Fruit fly (Drosophila melanogaster): ENCODE data around the gene mRpS18C.

The mRpS18C gene

DNA sequence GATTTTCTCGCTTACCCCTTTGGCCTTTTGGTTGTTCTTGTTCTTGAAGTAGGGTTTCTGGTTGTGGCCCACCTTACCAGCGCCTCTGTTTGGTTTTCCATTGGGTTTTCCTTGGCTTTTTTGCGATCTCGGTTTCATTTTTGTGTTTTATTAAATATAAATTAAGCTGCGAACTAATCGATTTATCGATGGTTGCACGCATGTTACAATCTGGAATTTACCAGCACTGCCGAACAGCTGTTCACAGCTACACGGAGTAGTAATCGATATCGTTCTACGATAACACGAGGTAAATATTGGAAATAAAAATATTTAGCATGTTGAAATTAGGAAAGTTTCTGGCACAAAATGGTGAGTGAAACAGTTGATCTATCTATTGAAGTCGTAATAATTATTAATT, at the start of gene mRpS18C, which contains the start of gene CG15535:
Gene mRpS18C, plus strand, starts transcription at position 280 of the 400 bp plus-strand sequence.
Gene CG15535, minus strand, starts transcription at position 235 of the 400 bp plus-strand sequence.
- TF ChIP-seq CG17801 (GFP tag; optimal IDR thresholded peaks at IDR 0.05; ENCODE audit: partially characterized antibody): peak; percentile 56

- TF ChIP-seq CG17801 (GFP tag; optimal IDR thresholded peaks at IDR 0.05; ENCODE audit: partially characterized antibody): no peak
Observed at dm6 chr3R:30383181-30383580, 40.6 kb upstream of the mRpS18C start.

- no peak for TF ChIP-seq CG17801 (GFP tag; optimal IDR thresholded peaks at IDR 0.05; ENCODE audit: partially characterized antibody)
Observed at dm6 chr3R:30385531-30385930, 38.2 kb upstream of the mRpS18C start.

- TF ChIP-seq CG17801 (GFP tag; optimal IDR thresholded peaks at IDR 0.05; ENCODE audit: partially characterized antibody): peak; percentile 52
Observed at dm6 chr3R:30386759-30387437, 36.9 kb upstream of the mRpS18C start.

DNA sequence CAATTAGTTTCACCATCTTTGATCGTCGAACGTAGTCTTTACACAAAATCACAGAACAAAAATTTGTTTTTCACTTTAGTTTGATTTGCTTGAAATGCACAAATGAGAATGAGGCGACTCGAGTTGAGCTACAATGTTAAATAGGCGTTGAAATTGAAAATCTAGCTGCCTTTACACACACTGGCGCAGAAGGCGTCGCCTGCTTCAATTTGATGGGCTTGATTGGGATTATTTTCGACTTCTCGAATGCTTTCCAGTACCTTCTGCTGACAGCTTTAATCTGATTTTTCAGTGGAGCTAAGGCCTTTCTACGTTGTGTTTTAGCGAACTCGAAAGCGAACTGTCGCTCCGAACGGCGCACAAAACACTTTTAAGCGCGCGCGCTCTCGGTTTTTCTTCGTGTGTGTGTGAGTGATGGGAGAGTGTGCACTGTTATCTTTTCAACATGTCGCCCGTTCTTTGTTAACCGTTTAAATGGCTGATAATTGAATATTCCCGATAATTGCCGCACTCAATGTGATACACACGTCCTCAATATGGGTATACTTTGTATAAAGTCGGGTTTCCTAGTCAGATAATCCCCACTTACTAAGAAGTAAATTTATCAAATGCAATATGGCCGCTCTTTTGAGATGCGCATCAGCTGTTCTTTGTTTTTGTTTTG, 36.1 kb upstream of the mRpS18C start, which contains the start of the genes Fer2LCH and Fer1HCH:
Gene Fer2LCH, plus strand, starts transcription at position 290 of the 664 bp plus-strand sequence.
Gene Fer1HCH, minus strand, starts transcription at position 664 of the 664 bp plus-strand sequence.
- no peak for TF ChIP-seq CG17801 (GFP tag; optimal IDR thresholded peaks at IDR 0.05; ENCODE audit: partially characterized antibody)

dm6 chr3R:30388215-30388871, 35.4 kb upstream of the mRpS18C start:
- TF ChIP-seq CG17801 (GFP tag; optimal IDR thresholded peaks at IDR 0.05; ENCODE audit: partially characterized antibody): peak; percentile 25

DNA sequence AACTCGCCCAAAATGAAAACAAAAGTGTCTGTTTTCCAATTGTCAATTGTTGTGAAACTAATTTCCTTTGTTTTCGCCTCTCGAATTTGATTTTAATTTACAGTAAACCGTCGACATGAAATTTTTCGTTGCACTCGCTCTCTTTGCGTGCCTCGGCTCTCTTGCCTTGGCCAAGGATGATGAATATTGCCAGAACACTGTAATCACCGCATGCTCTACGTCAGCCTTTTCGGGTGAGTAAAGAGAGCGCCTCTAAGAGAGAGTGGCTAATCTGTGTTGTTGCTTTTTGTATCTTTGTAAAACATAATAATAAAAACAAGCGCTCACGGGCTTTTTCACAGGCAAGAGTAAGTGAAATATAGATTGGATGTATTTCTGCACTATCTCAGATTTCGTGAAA, 34.7 kb upstream of the mRpS18C start:
- no peak for TF ChIP-seq CG17801 (GFP tag; optimal IDR thresholded peaks at IDR 0.05; ENCODE audit: partially characterized antibody)

DNA sequence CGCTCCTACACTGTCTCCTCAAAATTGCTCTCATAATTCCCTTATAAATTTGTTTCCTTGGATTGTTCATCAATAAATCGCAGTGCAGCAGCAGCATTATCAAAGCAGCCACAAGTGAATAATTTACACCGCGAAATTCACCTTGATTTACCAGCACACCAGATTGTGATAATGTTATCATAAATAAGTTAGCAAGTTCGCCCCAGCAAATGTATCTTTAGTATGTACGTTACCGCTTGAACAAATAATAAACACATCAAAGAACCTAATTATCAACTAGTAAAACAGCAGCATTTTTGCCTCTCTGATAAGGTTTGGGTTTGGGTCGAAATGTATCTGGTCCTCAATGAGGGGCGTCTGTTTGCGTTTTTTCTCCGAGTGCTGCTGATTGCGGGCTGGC, 33.5 kb upstream of the mRpS18C start:
- no peak for TF ChIP-seq CG17801 (GFP tag; optimal IDR thresholded peaks at IDR 0.05; ENCODE audit: partially characterized antibody)

DNA sequence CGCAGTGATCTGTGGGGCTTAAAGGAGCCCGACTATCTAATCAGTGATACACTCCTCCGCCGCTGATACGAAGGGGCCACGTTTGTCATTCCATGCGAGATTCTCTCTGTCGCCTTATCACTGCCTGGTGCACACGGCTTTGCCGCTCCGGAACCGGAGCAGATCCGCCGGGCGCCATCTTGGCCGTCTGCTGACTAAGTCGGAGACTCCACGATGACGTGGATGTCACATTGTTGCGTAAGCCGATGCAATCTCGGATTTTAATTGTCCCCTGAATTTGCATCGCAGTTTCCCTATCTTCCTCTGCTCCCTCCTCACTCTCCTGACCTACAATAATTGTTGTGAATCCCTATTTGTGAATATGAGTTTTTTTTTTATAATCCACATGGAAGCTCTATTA, 32.7 kb upstream of the mRpS18C start:
- no peak for TF ChIP-seq CG17801 (GFP tag; optimal IDR thresholded peaks at IDR 0.05; ENCODE audit: partially characterized antibody)

DNA sequence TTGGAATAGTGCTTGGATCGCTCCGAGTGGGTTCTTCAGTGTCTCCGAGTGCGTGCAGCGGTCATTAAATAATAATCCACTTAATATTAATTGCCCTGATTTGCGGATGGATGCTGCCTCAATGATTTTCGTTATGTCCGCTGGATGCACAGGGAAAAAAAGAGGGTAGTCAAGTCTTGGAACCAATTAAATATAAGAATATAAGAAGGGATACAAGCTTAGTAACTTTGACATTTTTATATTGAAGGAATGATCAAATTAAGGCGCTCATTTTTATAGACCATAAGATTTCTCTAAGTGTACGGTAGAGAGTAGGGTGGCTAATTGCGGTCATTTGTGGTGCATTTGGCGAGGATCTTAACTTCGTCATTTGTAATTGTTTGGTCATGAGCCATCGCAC, 31.8 kb upstream of the mRpS18C start:
- TF ChIP-seq CG17801 (GFP tag; optimal IDR thresholded peaks at IDR 0.05; ENCODE audit: partially characterized antibody): no peak

DNA sequence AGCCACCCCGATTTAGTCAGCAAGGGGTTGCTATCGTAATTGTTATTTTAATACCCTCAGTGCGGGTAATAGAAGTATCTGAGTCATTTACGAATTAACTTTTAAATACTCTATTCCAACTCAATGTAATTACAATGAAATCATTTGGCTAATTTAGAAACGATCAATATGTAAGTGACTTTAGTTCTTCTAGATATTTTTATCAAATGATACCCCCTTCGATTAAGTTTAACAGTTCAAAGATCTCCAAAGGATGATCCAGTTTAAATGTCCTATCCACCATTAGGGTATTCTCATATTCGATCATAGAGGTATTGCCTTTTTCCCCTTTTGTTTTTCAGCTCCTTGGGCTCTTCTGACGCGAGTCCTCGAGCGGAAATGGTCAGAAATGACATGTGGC, 29.9 kb upstream of the mRpS18C start:
- TF ChIP-seq CG17801 (GFP tag; optimal IDR thresholded peaks at IDR 0.05; ENCODE audit: partially characterized antibody): no peak

DNA sequence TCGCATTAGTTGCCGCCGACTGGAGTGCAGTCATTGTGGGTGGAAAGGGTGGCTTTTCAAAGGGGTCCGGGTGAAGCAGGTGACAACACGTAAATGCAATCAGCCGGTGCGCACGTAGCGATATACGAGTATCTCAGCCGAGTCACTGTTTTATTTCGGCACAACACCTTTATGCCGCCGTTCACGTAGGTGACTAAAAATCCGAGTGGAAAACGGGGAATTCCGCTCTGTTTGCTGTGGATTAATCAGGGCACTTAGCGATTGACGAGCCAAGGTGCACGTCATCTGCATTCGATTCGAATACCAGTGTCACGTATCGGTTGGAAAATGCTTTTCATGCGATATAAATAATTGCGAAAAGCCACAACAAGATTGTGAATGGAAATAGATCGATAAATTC, 17.3 kb upstream of the mRpS18C start:
- no peak for TF ChIP-seq CG17801 (GFP tag; optimal IDR thresholded peaks at IDR 0.05; ENCODE audit: partially characterized antibody)

DNA sequence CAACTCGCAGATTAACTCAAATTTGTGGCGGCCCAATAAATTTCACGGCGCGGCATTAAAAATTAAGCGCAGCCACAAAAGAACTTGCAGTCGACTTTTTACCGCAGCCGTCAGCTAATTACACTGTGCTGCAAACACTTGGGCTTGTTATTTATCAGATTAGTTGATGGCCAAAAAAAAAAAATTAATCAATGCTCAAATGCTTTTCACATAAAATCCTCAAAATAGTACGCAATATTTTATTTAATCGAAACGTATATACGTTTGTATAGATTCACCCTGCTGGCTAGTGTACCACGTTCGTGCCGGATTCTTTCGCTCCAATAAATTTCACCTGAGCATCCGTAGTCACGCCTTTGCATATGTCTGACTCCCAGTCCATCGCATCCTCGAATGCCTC, 10.0 kb upstream of the mRpS18C start:
- TF ChIP-seq CG17801 (GFP tag; optimal IDR thresholded peaks at IDR 0.05; ENCODE audit: partially characterized antibody): no peak

dm6 chr3R:30416765-30417274, 7.0 kb upstream of the mRpS18C start:
- TF ChIP-seq CG17801 (GFP tag; optimal IDR thresholded peaks at IDR 0.05; ENCODE audit: partially characterized antibody): no peak

DNA sequence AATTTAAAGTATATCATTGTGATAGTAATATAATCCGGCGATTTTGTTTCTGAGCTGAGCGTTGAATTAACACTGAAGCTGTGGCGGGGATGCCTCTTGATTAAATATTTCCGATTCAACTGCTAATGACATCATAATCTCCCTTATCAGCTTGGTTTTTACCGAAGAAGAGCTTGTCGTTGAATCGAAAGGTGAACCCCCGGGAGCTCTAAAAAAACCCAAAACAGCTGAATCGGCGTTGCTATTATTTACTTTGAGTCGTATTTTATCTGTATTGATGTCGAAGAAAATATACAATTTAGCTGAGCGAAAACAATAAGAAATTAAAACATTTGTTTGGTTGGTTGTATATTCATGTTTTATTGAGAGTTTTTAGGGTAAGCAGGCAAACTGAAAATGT, 4.6 kb upstream of the mRpS18C start:
- no peak for TF ChIP-seq CG17801 (GFP tag; optimal IDR thresholded peaks at IDR 0.05; ENCODE audit: partially characterized antibody)

DNA sequence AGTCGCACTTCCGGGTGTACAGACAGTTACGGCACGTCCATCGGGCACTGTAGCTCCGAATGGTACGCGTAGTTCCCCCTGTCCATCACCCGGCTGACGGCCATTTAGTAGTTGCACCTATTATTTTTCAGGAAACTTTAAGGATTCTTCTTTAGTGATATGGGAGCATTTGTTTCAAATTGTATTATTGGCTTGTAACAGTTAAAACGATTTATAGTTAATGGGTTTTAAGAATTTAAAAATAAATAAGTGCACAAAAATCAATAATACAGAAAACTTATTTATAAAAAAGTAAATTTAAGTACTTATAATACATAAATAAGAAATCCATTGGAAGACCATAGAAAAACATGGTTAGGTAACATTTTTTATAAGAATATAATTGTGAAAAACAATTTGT, 903 bp upstream of the mRpS18C start, which contains the start of the genes CG2217 and CG42740:
Gene CG2217, minus strand, starts transcription at position 101 of the 400 bp plus-strand sequence.
Gene CG42740, minus strand, starts transcription at position 101 of the 400 bp plus-strand sequence.
- TF ChIP-seq CG17801 (GFP tag; optimal IDR thresholded peaks at IDR 0.05; ENCODE audit: partially characterized antibody): no peak

Measured in ovary, adult (tissue).